Fruit fly (Drosophila melanogaster): ENCODE measurements around the gene ed.

Gene ed

dm6 chr2L:4133960-4134359, 102.8 kb downstream of the ed start (continued):
- no peak for TF ChIP-seq Stat92E (GFP tag; optimal IDR thresholded peaks at IDR 0.05)
- no peak for TF ChIP-seq NC2α (GFP tag; optimal IDR thresholded peaks at IDR 0.05)
- TF ChIP-seq CG11695 (GFP tag; IDR thresholded peaks at IDR 0.05), result 0 out of 3 replicates have a peak, but pooled peaks have one; percentile 14
- no peak for TF ChIP-seq CoRest (tag; optimal IDR thresholded peaks at IDR 0.05)
- no peak for TF ChIP-seq prd (optimal IDR thresholded peaks at IDR 0.05)
- peak; percentile 36; the same call in 1 of the 3 replicates for TF ChIP-seq prd (GFP tag; IDR thresholded peaks at IDR 0.05)
- TF ChIP-seq CG17361 (GFP tag; IDR thresholded peaks at IDR 0.05), result peak; percentile 48; the same call in 2 of the 3 replicates
- peak; percentile 33; the same call in 1 of the 3 replicates for TF ChIP-seq row (GFP tag; IDR thresholded peaks at IDR 0.05)
- TF ChIP-seq CG18599 (GFP tag; optimal IDR thresholded peaks at IDR 0.05), result peak; percentile 47
- TF ChIP-seq D19B (GFP tag; optimal IDR thresholded peaks at IDR 0.05), result peak; percentile 78
- peak; percentile 17 for TF ChIP-seq CG7839 (tag; optimal IDR thresholded peaks at IDR 0.05)
- peak; percentile 3 for TF ChIP-seq HHEX (GFP tag; optimal IDR thresholded peaks at IDR 0.05)

- TF ChIP-seq Mrtf (GFP tag; IDR thresholded peaks at IDR 0.05), result no peak
- peak; percentile 27 for TF ChIP-seq CG7839 (tag; optimal IDR thresholded peaks at IDR 0.05)
- no peak for TF ChIP-seq CG2875 (GFP tag; optimal IDR thresholded peaks at IDR 0.05)
- no peak for TF ChIP-seq tap (tag; optimal IDR thresholded peaks at IDR 0.05)
- TF ChIP-seq CG11696 (GFP tag; IDR thresholded peaks at IDR 0.05), result no peak
- TF ChIP-seq corto (GFP tag; optimal IDR thresholded peaks at IDR 0.05), result no peak
- TF ChIP-seq CG1603 (tag; optimal IDR thresholded peaks at IDR 0.05), result peak; percentile 23
- TF ChIP-seq gro (GFP tag; optimal IDR thresholded peaks at IDR 0.05), result no peak
- TF ChIP-seq Hr78 (GFP tag; optimal IDR thresholded peaks at IDR 0.05), result no peak
- TF ChIP-seq CG4707 (GFP tag; optimal IDR thresholded peaks at IDR 0.05), result no peak
- TF ChIP-seq Meics (GFP tag; optimal IDR thresholded peaks at IDR 0.05), result peak; percentile 30
- TF ChIP-seq Side (GFP tag; optimal IDR thresholded peaks at IDR 0.05), result no peak
- TF ChIP-seq Fer3 (tag; optimal IDR thresholded peaks at IDR 0.05), result peak; percentile 7
- TF ChIP-seq CG12391 (tag; optimal IDR thresholded peaks at IDR 0.05), result peak; percentile 1
- TF ChIP-seq sima (GFP tag; optimal IDR thresholded peaks at IDR 0.05), result no peak
- TF ChIP-seq Ada2b (GFP tag; IDR thresholded peaks at IDR 0.05), result 0 out of 2 replicates have a peak, but pooled peaks have one; percentile 17
- TF ChIP-seq Rx (GFP tag; IDR thresholded peaks at IDR 0.05), result no peak
- TF ChIP-seq gsb-n (tag; optimal IDR thresholded peaks at IDR 0.05), result no peak
- 0 out of 3 replicates have a peak, but pooled peaks have one; percentile 21 for TF ChIP-seq tgo (GFP tag; IDR thresholded peaks at IDR 0.05)
- TF ChIP-seq Dip3 (GFP tag; optimal IDR thresholded peaks at IDR 0.05), result no peak
- no peak for TF ChIP-seq tx (GFP tag; optimal IDR thresholded peaks at IDR 0.05)
- TF ChIP-seq Dref (GFP tag; IDR thresholded peaks at IDR 0.05), result no peak
- TF ChIP-seq ttk (GFP tag; IDR thresholded peaks at IDR 0.05), result no peak
- no peak for TF ChIP-seq pho (GFP tag; optimal IDR thresholded peaks at IDR 0.05)
- TF ChIP-seq CG1529 (GFP tag; optimal IDR thresholded peaks at IDR 0.05), result no peak
- peak; percentile 55 for TF ChIP-seq CG2678 (tag; optimal IDR thresholded peaks at IDR 0.05)
- TF ChIP-seq CG18599 (GFP tag; optimal IDR thresholded peaks at IDR 0.05), result peak; percentile 67
- no peak for TF ChIP-seq CG4617 (GFP tag; optimal IDR thresholded peaks at IDR 0.05; ENCODE audit: borderline replicate concordance)
- no peak for TF ChIP-seq CG12744 (GFP tag; optimal IDR thresholded peaks at IDR 0.05)
- TF ChIP-seq Fer2 (tag; optimal IDR thresholded peaks at IDR 0.05), result no peak
- TF ChIP-seq CG4854 (GFP tag; optimal IDR thresholded peaks at IDR 0.05), result no peak
- TF ChIP-seq fu2 (GFP tag; optimal IDR thresholded peaks at IDR 0.05), result no peak
- TF ChIP-seq unpg (GFP tag; optimal IDR thresholded peaks at IDR 0.05), result peak; percentile 10
- TF ChIP-seq dpn (GFP tag; optimal IDR thresholded peaks at IDR 0.05), result no peak
- no peak for TF ChIP-seq Sin3A (optimal IDR thresholded peaks at IDR 0.05)
- TF ChIP-seq scrt (GFP tag; optimal IDR thresholded peaks at IDR 0.05), result peak; percentile 3
- no peak for TF ChIP-seq kni (GFP tag; optimal IDR thresholded peaks at IDR 0.05)
- no peak for TF ChIP-seq CG15514 (GFP tag; optimal IDR thresholded peaks at IDR 0.05)
- TF ChIP-seq Blimp-1 (GFP tag; optimal IDR thresholded peaks at IDR 0.05), result peak; percentile 22
Measured at dm6 chr2L:4146317-4146716, 115.1 kb downstream of the ed start.
